Worm (Caenorhabditis elegans) whole organism, L4 larva: Measurements from ENCODE around the gene str-180.

ENCODE experiments used
- F10B5.3 ChIP-seq: sonication (generic microtip); optimal IDR thresholded peaks from 2 replicates; lab custom pipeline; 2016; ENCODE audit warnings: mild to moderate bottlenecking, missing genetic modification characterization, missing compliant biosample characterization
- F49E8.2 ChIP-seq: sonication (generic microtip); optimal IDR thresholded peaks from 2 replicates; lab custom pipeline; 2016; ENCODE audit warnings: missing compliant biosample characterization, mild to moderate bottlenecking, missing genetic modification characterization, borderline replicate concordance
- R02D3.7 ChIP-seq: fragments of 150-350 bp; sonication (generic microtip); optimal IDR thresholded peaks from 3 replicates; lab custom pipeline; 2014; ENCODE audit warnings: missing biosample characterization, missing genetic modification characterization
- T20F7.1 ChIP-seq: fragments of 200-800 bp; sonication (Bioruptor generic); optimal IDR thresholded peaks from 2 replicates; lab custom pipeline; 2018; ENCODE audit warnings: mild to moderate bottlenecking, missing genetic modification characterization, missing compliant biosample characterization
- T26A8.4 ChIP-seq: fragments of 200-800 bp; sonication (Bioruptor generic); IDR thresholded peaks from 2 replicates; pipeline ENCODE4 v1.3.6; 2022; ENCODE audit warnings: missing genetic modification characterization, missing compliant biosample characterization
- Y5F2A.4 ChIP-seq: fragments of 200-800 bp; sonication (Bioruptor generic); optimal IDR thresholded peaks from 2 replicates; lab custom pipeline; 2018; ENCODE audit warnings: mild to moderate bottlenecking, missing genetic modification characterization, missing compliant biosample characterization
- ZK337.2 ChIP-seq: fragments of 200-800 bp; sonication (Bioruptor generic); IDR thresholded peaks from 2 replicates; pipeline ENCODE4 v1.3.6; 2022; ENCODE audit warnings: missing genetic modification reagents, missing genetic modification characterization, missing compliant biosample characterization
- aha-1 ChIP-seq: fragments of 150-350 bp; peaks from one replicate; lab custom pipeline; 2014; ENCODE audit warnings: missing biosample characterization, missing genetic modification characterization
- arid-1 ChIP-seq: fragments of 200-800 bp; sonication (Bioruptor generic); conservative IDR thresholded peaks from 2 replicates; pipeline ENCODE4 v1.3.6; 2022; ENCODE audit warnings: missing genetic modification reagents, missing genetic modification characterization, missing compliant biosample characterization
- attf-4 ChIP-seq: sonication (generic microtip); optimal IDR thresholded peaks from 3 replicates; lab custom pipeline; 2017; ENCODE audit warnings: missing biosample characterization, missing genetic modification characterization
- ceh-44 ChIP-seq: fragments of 200-800 bp; sonication (Bioruptor generic); IDR thresholded peaks from 2 replicates; pipeline ENCODE4 v1.3.6; 2022; ENCODE audit warnings: missing genetic modification reagents, missing genetic modification characterization, missing compliant biosample characterization
- ceh-62 ChIP-seq: sonication (generic microtip); optimal IDR thresholded peaks from 2 replicates; lab custom pipeline; 2017; ENCODE audit warnings: missing biosample characterization, missing genetic modification characterization
- ceh-82 ChIP-seq: sonication (generic microtip); optimal IDR thresholded peaks from 2 replicates; lab custom pipeline; 2017; ENCODE audit warnings: missing biosample characterization, missing genetic modification characterization
- ctbp-1 ChIP-seq: fragments of 200-800 bp; sonication (Bioruptor generic); IDR thresholded peaks from 2 replicates; pipeline ENCODE4 v1.3.6; 2022; ENCODE audit warnings: missing genetic modification reagents, missing genetic modification characterization, missing compliant biosample characterization
- daf-8 ChIP-seq: fragments of 200-800 bp; sonication (Bioruptor generic); IDR thresholded peaks from 2 replicates; pipeline ENCODE4 v1.3.6; 2022; ENCODE audit warnings: missing genetic modification characterization, missing compliant biosample characterization
- duxl-1 ChIP-seq: sonication (generic microtip); optimal IDR thresholded peaks from 2 replicates; lab custom pipeline; 2016; ENCODE audit warnings: mild to moderate bottlenecking, missing genetic modification characterization, moderate library complexity, missing compliant biosample characterization; ENCODE audit not compliant: poor library complexity
- hif-1 ChIP-seq, 2 experiments: sonication (generic microtip); optimal IDR thresholded peaks; 2 replicates each; lab custom pipeline; 2016 to 2017; ENCODE audit warnings: missing compliant biosample characterization in 2 of 2, missing genetic modification characterization in 2 of 2, missing genetic modification reagents in 2 of 2, missing genotype in 2 of 2, mild to moderate bottlenecking in 1 of 2
- jun-1 ChIP-seq: fragments of 150-350 bp; optimal IDR thresholded peaks from 2 replicates; lab custom pipeline; 2014; ENCODE audit warnings: missing biosample characterization, missing genetic modification reagents, missing genetic modification characterization
- lim-7 ChIP-seq: fragments of 200-800 bp; sonication (Bioruptor generic); IDR thresholded peaks from 2 replicates; pipeline ENCODE4 v1.3.6; 2022; ENCODE audit warnings: missing genetic modification characterization, missing compliant biosample characterization
- lin-13 ChIP-seq: fragments of 150-350 bp; optimal IDR thresholded peaks from 2 replicates; lab custom pipeline; 2014; ENCODE audit warnings: missing biosample characterization, missing genetic modification reagents, missing genetic modification characterization
- lin-15B ChIP-seq: fragments of 150-350 bp; sonication (generic microtip); optimal IDR thresholded peaks from 3 replicates; lab custom pipeline; 2014; ENCODE audit warnings: missing biosample characterization, missing genetic modification characterization
- lin-38 ChIP-seq: fragments of 200-800 bp; sonication (Bioruptor generic); IDR thresholded peaks from 2 replicates; pipeline ENCODE4 v1.3.6; 2022; ENCODE audit warnings: missing genetic modification reagents, missing genetic modification characterization, missing compliant biosample characterization
- madf-5 ChIP-seq, 2 experiments: fragments of 200-800 bp; sonication (Bioruptor generic); IDR thresholded peaks; 2 replicates each; pipeline ENCODE4 v1.3.6; 2022; ENCODE audit warnings: missing compliant biosample characterization in 2 of 2, missing genetic modification characterization in 2 of 2
- madf-9 ChIP-seq: fragments of 200-800 bp; sonication (Bioruptor generic); conservative IDR thresholded peaks from 2 replicates; pipeline ENCODE4 v1.3.6; 2022; ENCODE audit warnings: missing genetic modification reagents, missing genetic modification characterization, missing compliant biosample characterization
- mdl-1 ChIP-seq, 2 experiments: fragments of 150-350 bp in 1 of 2; sonication (generic microtip) in 1 of 2; optimal IDR thresholded peaks; 2 replicates each; lab custom pipeline; 2014 to 2017; ENCODE audit warnings: missing biosample characterization in 2 of 2, missing genetic modification characterization in 2 of 2
- mdt-29 ChIP-seq: fragments of 200-800 bp; sonication (Bioruptor generic); IDR thresholded peaks from 2 replicates; pipeline ENCODE4 v1.3.6; 2022; ENCODE audit warnings: missing genetic modification reagents, missing genetic modification characterization, missing compliant biosample characterization
- mes-2 ChIP-seq: sonication (generic microtip); optimal IDR thresholded peaks from 2 replicates; lab custom pipeline; 2016; ENCODE audit warnings: missing genotype, mild to moderate bottlenecking, missing genetic modification characterization, missing compliant biosample characterization; ENCODE audit not compliant: poor library complexity, severe bottlenecking
- nhr-10 ChIP-seq: fragments of 150-350 bp; optimal IDR thresholded peaks from 2 replicates; lab custom pipeline; 2014; ENCODE audit warnings: missing biosample characterization, missing genetic modification characterization
- nhr-11 ChIP-seq: fragments of 150-350 bp; optimal IDR thresholded peaks from 2 replicates; lab custom pipeline; 2014; ENCODE audit warnings: missing biosample characterization, missing genetic modification characterization
- nhr-111 ChIP-seq: fragments of 200-800 bp; sonication (Bioruptor generic); optimal IDR thresholded peaks from 2 replicates; lab custom pipeline; 2018; ENCODE audit warnings: mild to moderate bottlenecking, missing genetic modification characterization, missing compliant biosample characterization
- nhr-28 ChIP-seq: fragments of 150-350 bp; optimal IDR thresholded peaks from 2 replicates; lab custom pipeline; 2014; ENCODE audit warnings: missing biosample characterization, missing genetic modification characterization
- nhr-48 ChIP-seq: sonication (generic microtip); optimal IDR thresholded peaks from 2 replicates; lab custom pipeline; 2016; ENCODE audit warnings: mild to moderate bottlenecking, missing genetic modification characterization, missing compliant biosample characterization
- nhr-77 ChIP-seq: fragments of 150-350 bp; optimal IDR thresholded peaks from 2 replicates; lab custom pipeline; 2014; ENCODE audit warnings: missing biosample characterization, missing genetic modification characterization
- pha-4 ChIP-seq, 2 experiments: fragments of 150-350 bp in 1 of 2; fragments of 200-800 bp in 1 of 2; sonication (Bioruptor generic) in 1 of 2; IDR thresholded peaks in 1 of 2; optimal IDR thresholded peaks in 1 of 2; 2 replicates each; pipeline versions ENCODE4 v1.3.6 to Lab custom; 2014 to 2022; ENCODE audit warnings: missing genetic modification characterization in 2 of 2, missing genetic modification reagents in 2 of 2, missing biosample characterization in 1 of 2, missing compliant biosample characterization in 1 of 2
- sdz-12 ChIP-seq: fragments of 200-800 bp; sonication (Bioruptor generic); optimal IDR thresholded peaks from 2 replicates; lab custom pipeline; 2018; ENCODE audit warnings: mild to moderate bottlenecking, missing genetic modification characterization, missing compliant biosample characterization
- skn-1 ChIP-seq: fragments of 150-350 bp; optimal IDR thresholded peaks from 2 replicates; lab custom pipeline; 2014; ENCODE audit warnings: missing biosample characterization, missing genetic modification characterization
- snpc-1.2 ChIP-seq: fragments of 200-800 bp; sonication (Bioruptor generic); IDR thresholded peaks from 2 replicates; pipeline ENCODE4 v1.3.6; 2022; ENCODE audit warnings: missing genetic modification reagents, missing genetic modification characterization, missing compliant biosample characterization
- spr-3 ChIP-seq: fragments of 200-800 bp; sonication (Bioruptor generic); optimal IDR thresholded peaks from 2 replicates; lab custom pipeline; 2018; ENCODE audit warnings: mild to moderate bottlenecking, missing genetic modification characterization, missing compliant biosample characterization
- unc-130 ChIP-seq: sonication (generic microtip); optimal IDR thresholded peaks from 2 replicates; lab custom pipeline; 2016; ENCODE audit warnings: missing genetic modification reagents, missing genetic modification characterization, missing compliant biosample characterization
- unc-39 ChIP-seq: sonication (generic microtip); optimal IDR thresholded peaks from 2 replicates; lab custom pipeline; 2017; ENCODE audit warnings: missing biosample characterization, missing genetic modification characterization
- unc-62 ChIP-seq, 3 experiments: fragments of 150-350 bp in 1 of 3; sonication (generic microtip); optimal IDR thresholded peaks in 2 of 3; peaks in 1 of 3; 1 replicate in 1 of 3; 2 replicates in 2 of 3; lab custom pipeline; 2014 to 2017; ENCODE audit warnings: missing biosample characterization in 3 of 3, missing genetic modification characterization in 3 of 3, missing genetic modification reagents in 3 of 3, missing genotype in 1 of 3
- vab-7 ChIP-seq: fragments of 200-800 bp; sonication (Bioruptor generic); IDR thresholded peaks from 2 replicates; pipeline ENCODE4 v1.3.6; 2022; ENCODE audit warnings: missing genetic modification reagents, missing genetic modification characterization, missing compliant biosample characterization
- zfp-3 ChIP-seq: fragments of 200-800 bp; sonication (Bioruptor generic); conservative IDR thresholded peaks from 2 replicates; pipeline ENCODE4 v1.3.6; 2022; ENCODE audit warnings: missing genetic modification reagents, missing genetic modification characterization, missing compliant biosample characterization
- zip-2 ChIP-seq: fragments of 150-350 bp; optimal IDR thresholded peaks from 2 replicates; lab custom pipeline; 2014; ENCODE audit warnings: missing biosample characterization, missing genetic modification characterization
- ztf-11 ChIP-seq: fragments of 150-350 bp; optimal IDR thresholded peaks from 2 replicates; lab custom pipeline; 2014; ENCODE audit warnings: missing biosample characterization, missing genetic modification characterization
- ztf-7 ChIP-seq: fragments of 150-350 bp; optimal IDR thresholded peaks from 2 replicates; lab custom pipeline; 2014; ENCODE audit warnings: missing biosample characterization, missing genetic modification characterization

The str-180 gene

ce11 chrV:6657532-6658259 lies 10.9 kb downstream of the str-180 start (continued):
- TF ChIP-seq F49E8.2 (tag; lab: Kevin White, UChicago) = no peak
- no peak for TF ChIP-seq sdz-12 (GFP tag; lab: Kevin White, UChicago)
- no peak for TF ChIP-seq ztf-7
- TF ChIP-seq lin-15B (tag; lab: Kevin White, UChicago) = no peak

- TF ChIP-seq sdz-12 (GFP tag; lab: Kevin White, UChicago) (no peak), nhr-77 (tag; lab: Kevin White, UChicago) (no peak), nhr-11 (tag; lab: Kevin White, UChicago) (peak; percentile 22), ztf-11 (tag; lab: Kevin White, UChicago) (no peak), nhr-48 (tag; lab: Kevin White, UChicago) (peak; percentile 38), lin-15B (tag; lab: Kevin White, UChicago) (no peak), pha-4 (GFP tag; IDR thresholded peaks at IDR 0.05; lab: Robert Waterston, UW) (no peak), pha-4 (tag; optimal IDR thresholded peaks at IDR 0.05; lab: Kevin White, UChicago) (no peak), Y5F2A.4 (GFP tag; lab: Kevin White, UChicago) (no peak), arid-1 (no peak), daf-8 (GFP tag; lab: Robert Waterston, UW) (no peak), skn-1 (tag; lab: Kevin White, UChicago) (no peak), ctbp-1 (GFP tag; lab: Robert Waterston, UW) (no peak), R02D3.7 (tag; lab: Kevin White, UChicago) (no peak), madf-5 (GFP tag; IDR thresholded peaks at IDR 0.05; lab: Robert Waterston, UW) (no peak), duxl-1 (tag; lab: Kevin White, UChicago) (no peak), mdl-1 (tag; optimal IDR thresholded peaks at IDR 0.05; lab: Kevin White, UChicago) (peak in 1 of 2 experiments; percentile 34), unc-39 (tag; lab: Kevin White, UChicago) (no peak), ceh-44 (GFP tag; lab: Robert Waterston, UW) (no peak), attf-4 (tag; lab: Kevin White, UChicago) (no peak), mes-2 (tag; lab: Kevin White, UChicago) (peak; percentile 70), madf-9 (no peak), ceh-82 (tag; lab: Kevin White, UChicago) (no peak), F10B5.3 (tag; lab: Kevin White, UChicago) (no peak), lin-38 (GFP tag; lab: Robert Waterston, UW) (no peak), mdt-29 (no peak), ceh-62 (tag; lab: Kevin White, UChicago) (no peak), lin-13 (peak; percentile 69), T26A8.4 (GFP tag; lab: Robert Waterston, UW) (no peak), nhr-111 (GFP tag; lab: Kevin White, UChicago) (no peak), unc-130 (GFP tag; lab: Kevin White, UChicago) (no peak), nhr-28 (tag; lab: Kevin White, UChicago) (peak; percentile 70), jun-1 (no peak), vab-7 (no peak), zfp-3 (no peak), aha-1 (tag; lab: Kevin White, UChicago) (no peak), spr-3 (GFP tag; lab: Kevin White, UChicago) (no peak), lim-7 (GFP tag; lab: Robert Waterston, UW) (no peak), unc-62 (GFP tag; optimal IDR thresholded peaks at IDR 0.05 in 1 of 2; lab: Kevin White, UChicago) (peak in 1 of 2 experiments; percentile 95), unc-62 (tag; optimal IDR thresholded peaks at IDR 0.05; lab: Kevin White, UChicago) (no peak), nhr-10 (tag; lab: Kevin White, UChicago) (no peak), hif-1 (tag; optimal IDR thresholded peaks at IDR 0.05; lab: Kevin White, UChicago) (peak in 1 of 2 experiments; percentile 21), ZK337.2 (no peak), snpc-1.2 (GFP tag; lab: Robert Waterston, UW) (no peak), zip-2 (tag; lab: Kevin White, UChicago) (no peak), T20F7.1 (peak; percentile 61)
Observed at ce11 chrV:6656451-6657115, 12.1 kb downstream of the str-180 start, which contains the start of gene snb-1. Gene snb-1, minus strand, starts transcription at chrV:6656501.
